Fruit fly (Drosophila melanogaster): Measurements from ENCODE around the gene CG4502.

DNA sequence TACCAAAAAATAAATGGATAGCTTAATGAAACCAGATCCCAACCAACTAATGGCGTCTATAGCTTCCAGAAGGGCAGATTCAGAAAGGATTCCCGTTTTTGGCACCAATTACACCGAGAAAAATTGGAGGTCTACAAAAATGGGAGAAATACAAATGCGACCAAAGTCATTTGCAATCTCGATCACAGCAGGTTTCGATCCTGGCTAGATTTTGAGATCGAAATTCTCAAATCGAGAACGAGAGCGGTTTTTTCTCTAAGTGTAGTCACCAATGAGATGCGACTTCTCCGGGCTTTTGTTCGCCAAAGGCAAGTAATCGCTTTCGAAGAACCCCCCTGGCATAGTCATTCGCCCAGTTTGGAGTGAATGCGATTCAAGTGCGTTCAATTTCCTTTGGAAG lies 28.3 kb downstream of the CG4502 start:
- TF ChIP-seq CTCF (optimal IDR thresholded peaks at IDR 0.05) (no peak), CG8478 (optimal IDR thresholded peaks at IDR 0.05) (no peak)

Measured in S2 (cell line).